Fruit fly (Drosophila melanogaster) whole organism, embryonic: ENCODE measurements around the gene Cap-D3.

ENCODE experiments used
- Antp ChIP-seq: fragments of 200-800 bp; sonication (Bioruptor generic); optimal IDR thresholded peaks from 3 replicates; lab custom pipeline; 2016; ENCODE audit warnings: missing biosample characterization, missing genetic modification characterization
- B-H1 ChIP-seq: fragments of 200-800 bp; sonication (Bioruptor generic); IDR thresholded peaks from 3 replicates; pipeline ENCODE4 v1.3.6; 2022; ENCODE audit warnings: missing biosample characterization, missing genetic modification characterization
- C15 ChIP-seq: fragments of 200-800 bp; sonication (Bioruptor generic); IDR thresholded peaks from 3 replicates; pipeline ENCODE4 v1.3.6; 2022; ENCODE audit warnings: missing biosample characterization, missing genetic modification characterization
- CG10462 ChIP-seq: fragments of 200-800 bp; sonication (Bioruptor generic); optimal IDR thresholded peaks from 2 replicates; lab custom pipeline; 2016; ENCODE audit warnings: missing biosample characterization, missing genetic modification characterization
- CG11085 ChIP-seq: fragments of 200-800 bp; sonication (Bioruptor generic); IDR thresholded peaks from 2 replicates; pipeline ENCODE4 v1.3.6; 2022; ENCODE audit warnings: missing biosample characterization, missing genetic modification characterization
- CG14050 ChIP-seq: fragments of 200-800 bp; sonication (Bioruptor generic); IDR thresholded peaks from 3 replicates; pipeline ENCODE4 v1.3.6; 2022; ENCODE audit warnings: missing biosample characterization, missing genetic modification characterization
- CG14710 ChIP-seq: fragments of 200-800 bp; sonication (Bioruptor generic); optimal IDR thresholded peaks from 3 replicates; lab custom pipeline; 2019; ENCODE audit warnings: missing biosample characterization, mild to moderate bottlenecking, missing genetic modification characterization, moderate library complexity
- CG17385 ChIP-seq: fragments of 200-800 bp; sonication (Bioruptor generic); optimal IDR thresholded peaks from 3 replicates; lab custom pipeline; 2018; ENCODE audit warnings: missing biosample characterization, mild to moderate bottlenecking, missing genetic modification characterization
- CG2678 ChIP-seq: fragments of 200-800 bp; sonication (Bioruptor generic); optimal IDR thresholded peaks from 3 replicates; lab custom pipeline; 2019; ENCODE audit warnings: missing biosample characterization, mild to moderate bottlenecking, missing genetic modification characterization, moderate library complexity
- CG31441 ChIP-seq: fragments of 200-800 bp; sonication (Bioruptor generic); IDR thresholded peaks from 2 replicates; pipeline ENCODE4 v1.3.6; 2022; ENCODE audit warnings: missing biosample characterization, missing genetic modification characterization
- CG3726 ChIP-seq: fragments of 200-800 bp; sonication (Bioruptor generic); IDR thresholded peaks from 3 replicates; pipeline ENCODE4, ENCODE4 v1.3.6; 2022; ENCODE audit warnings: missing biosample characterization, missing genetic modification characterization
- CG3838 ChIP-seq: fragments of 200-800 bp; sonication (Bioruptor generic); optimal IDR thresholded peaks from 3 replicates; lab custom pipeline; 2016; ENCODE audit warnings: missing biosample characterization, missing genetic modification characterization
- CG3847 ChIP-seq: fragments of 200-800 bp; sonication (Bioruptor generic); IDR thresholded peaks from 2 replicates; pipeline ENCODE4 v1.3.6; 2022; ENCODE audit warnings: missing biosample characterization, missing genetic modification characterization
- CG42726 ChIP-seq: fragments of 200-800 bp; sonication (Bioruptor generic); IDR thresholded peaks from 2 replicates; pipeline ENCODE4 v1.3.6; 2022; ENCODE audit warnings: missing biosample characterization, missing genetic modification characterization; ENCODE audit not compliant: partially characterized antibody
- CG6689 ChIP-seq: fragments of 200-800 bp; sonication (Bioruptor generic); IDR thresholded peaks from 2 replicates; pipeline ENCODE4 v1.3.6; 2022; ENCODE audit warnings: missing biosample characterization, missing genetic modification characterization
- CG7556 ChIP-seq: fragments of 200-800 bp; sonication (Bioruptor generic); optimal IDR thresholded peaks from 2 replicates; lab custom pipeline; 2017; ENCODE audit warnings: missing biosample characterization, mild to moderate bottlenecking, missing genetic modification characterization
- CG7987 ChIP-seq: fragments of 200-800 bp; sonication (Bioruptor generic); optimal IDR thresholded peaks from 2 replicates; lab custom pipeline; 2018; ENCODE audit warnings: missing biosample characterization, mild to moderate bottlenecking, missing genetic modification characterization, moderate library complexity
- CG8290 ChIP-seq, 3 experiments: fragments of 200-800 bp; sonication (Bioruptor generic); optimal IDR thresholded peaks; 2 replicates each; lab custom pipeline; 2016 to 2019; ENCODE audit warnings: missing biosample characterization in 3 of 3, missing genetic modification characterization in 3 of 3, mild to moderate bottlenecking in 2 of 3, moderate library complexity in 1 of 3
- CG8388 ChIP-seq: fragments of 200-800 bp; sonication (Bioruptor generic); optimal IDR thresholded peaks from 2 replicates; lab custom pipeline; 2019; ENCODE audit warnings: missing biosample characterization, mild to moderate bottlenecking, missing genetic modification characterization, moderate library complexity
- CG9437 ChIP-seq: fragments of 200-800 bp; sonication (Bioruptor generic); optimal IDR thresholded peaks from 2 replicates; lab custom pipeline; 2018; ENCODE audit warnings: missing biosample characterization, mild to moderate bottlenecking, missing genetic modification characterization
- Chrac-16 ChIP-seq: fragments of 200-800 bp; sonication (Bioruptor generic); optimal IDR thresholded peaks from 3 replicates; lab custom pipeline; 2016; ENCODE audit warnings: missing biosample characterization, missing genetic modification characterization
- Doc2 ChIP-seq: fragments of 200-800 bp; sonication (Bioruptor generic); IDR thresholded peaks from 2 replicates; pipeline ENCODE4 v1.3.6; 2022; ENCODE audit warnings: missing biosample characterization, missing genetic modification characterization
- E2f1 ChIP-seq: fragments of 200-800 bp; sonication (Bioruptor generic); IDR thresholded peaks from 2 replicates; pipeline ENCODE4 v1.3.6; 2022; ENCODE audit warnings: missing biosample characterization, missing genetic modification characterization
- E2f2 ChIP-seq: fragments of 200-800 bp; sonication (Bioruptor generic); IDR thresholded peaks from 2 replicates; pipeline ENCODE4 v1.3.6; 2022; ENCODE audit warnings: missing biosample characterization, missing genetic modification characterization
- Gug ChIP-seq: fragments of 200-800 bp; sonication (Bioruptor generic); IDR thresholded peaks from 4 replicates; pipeline ENCODE4 v1.3.6; 2022; ENCODE audit warnings: missing biosample characterization, missing genetic modification characterization
- HLH3B ChIP-seq: fragments of 200-800 bp; sonication (Bioruptor generic); IDR thresholded peaks from 2 replicates; pipeline ENCODE4 v1.3.6; 2022; ENCODE audit warnings: missing biosample characterization, missing genetic modification characterization
- Hey ChIP-seq: fragments of 200-800 bp; sonication (Bioruptor generic); optimal IDR thresholded peaks from 3 replicates; lab custom pipeline; 2018; ENCODE audit warnings: missing biosample characterization, mild to moderate bottlenecking, missing genetic modification characterization
- Lpt ChIP-seq: fragments of >200 bp; optimal IDR thresholded peaks from 2 replicates; lab custom pipeline; 2018; ENCODE audit warnings: missing biosample characterization, missing genetic modification characterization
- Max ChIP-seq: fragments of 200-800 bp; sonication (Bioruptor generic); optimal IDR thresholded peaks from 2 replicates; lab custom pipeline; 2016; ENCODE audit warnings: missing biosample characterization, mild to moderate bottlenecking, missing genetic modification characterization
- Oaz ChIP-seq: fragments of 200-800 bp; sonication (Bioruptor generic); IDR thresholded peaks from 2 replicates; pipeline ENCODE4 v1.3.6; 2022; ENCODE audit warnings: missing biosample characterization, missing genetic modification characterization
- Sry-δ ChIP-seq: fragments of 200-800 bp; sonication (Bioruptor generic); optimal IDR thresholded peaks from 2 replicates; lab custom pipeline; 2016; ENCODE audit warnings: missing biosample characterization, missing genetic modification characterization
- Usf ChIP-seq: fragments of 200-800 bp; sonication (Bioruptor generic); optimal IDR thresholded peaks from 2 replicates; lab custom pipeline; 2017; ENCODE audit warnings: missing genotype, missing biosample characterization, missing genetic modification characterization
- ash1 ChIP-seq: fragments of 200-800 bp; sonication (Bioruptor generic); optimal IDR thresholded peaks from 2 replicates; lab custom pipeline; 2018; ENCODE audit warnings: missing biosample characterization, mild to moderate bottlenecking, missing genetic modification characterization
- ato ChIP-seq: fragments of 200-800 bp; sonication (Bioruptor generic); IDR thresholded peaks from 2 replicates; pipeline ENCODE4 v1.3.6; 2022; ENCODE audit warnings: missing biosample characterization, missing genetic modification characterization; ENCODE audit not compliant: partially characterized antibody
- cas ChIP-seq: fragments of 200-800 bp; sonication (Bioruptor generic); IDR thresholded peaks from 2 replicates; pipeline ENCODE4 v1.3.6; 2022; ENCODE audit warnings: missing biosample characterization, missing genetic modification characterization
- cwo ChIP-seq: fragments of 200-800 bp; sonication (Bioruptor generic); optimal IDR thresholded peaks from 3 replicates; lab custom pipeline; 2017; ENCODE audit warnings: missing biosample characterization, missing genetic modification characterization, mild to moderate bottlenecking, moderate library complexity, missing genetic modification reagents
- da ChIP-seq: fragments of 200-800 bp; sonication (Bioruptor generic); optimal IDR thresholded peaks from 2 replicates; lab custom pipeline; 2016; ENCODE audit warnings: missing biosample characterization, missing genetic modification characterization
- dm ChIP-seq: fragments of 200-800 bp; sonication (Bioruptor generic); optimal IDR thresholded peaks from 3 replicates; lab custom pipeline; 2016; ENCODE audit warnings: missing biosample characterization, missing genetic modification characterization
- en ChIP-seq: fragments of 200-800 bp; sonication (Bioruptor generic); optimal IDR thresholded peaks from 2 replicates; lab custom pipeline; 2016; ENCODE audit warnings: missing biosample characterization, missing genetic modification characterization
- grn ChIP-seq: fragments of 200-800 bp; sonication (Bioruptor generic); optimal IDR thresholded peaks from 3 replicates; lab custom pipeline; 2017; ENCODE audit warnings: missing biosample characterization, missing genetic modification characterization
- ham ChIP-seq: fragments of 200-800 bp; sonication (Bioruptor generic); IDR thresholded peaks from 2 replicates; pipeline ENCODE4 v1.3.6; 2022; ENCODE audit warnings: missing biosample characterization, missing genetic modification characterization
- hkb ChIP-seq, 2 experiments: fragments of 200-800 bp in 1 of 2; fragments of >200 bp in 1 of 2; sonication (Bioruptor generic) in 1 of 2; IDR thresholded peaks in 1 of 2; optimal IDR thresholded peaks in 1 of 2; 2 replicates each; pipeline versions ENCODE4 v1.3.6 to Lab custom; 2017 to 2022; ENCODE audit warnings: missing biosample characterization in 1 of 2, missing genetic modification characterization in 1 of 2
- kah ChIP-seq: fragments of 200-800 bp; sonication (Bioruptor generic); optimal IDR thresholded peaks from 2 replicates; lab custom pipeline; 2018; ENCODE audit warnings: missing biosample characterization, mild to moderate bottlenecking, missing genetic modification characterization
- maf-S ChIP-seq: fragments of 200-800 bp; sonication (Bioruptor generic); optimal IDR thresholded peaks from 2 replicates; lab custom pipeline; 2016; ENCODE audit warnings: missing biosample characterization, missing genetic modification characterization
- peb ChIP-seq: fragments of 200-800 bp; sonication (Bioruptor generic); IDR thresholded peaks from 2 replicates; pipeline ENCODE4 v1.3.6; 2022; ENCODE audit warnings: missing biosample characterization, missing genetic modification characterization
- sens-2 ChIP-seq: fragments of 200-800 bp; sonication (Bioruptor generic); IDR thresholded peaks from 2 replicates; pipeline ENCODE4 v1.3.6; 2022; ENCODE audit warnings: missing biosample characterization, missing genetic modification characterization
- slou ChIP-seq: fragments of 200-800 bp; sonication (Bioruptor generic); optimal IDR thresholded peaks from 3 replicates; lab custom pipeline; 2016; ENCODE audit warnings: missing biosample characterization, missing genetic modification characterization
- sna ChIP-seq: fragments of 200-800 bp; sonication (Bioruptor generic); IDR thresholded peaks from 2 replicates; pipeline ENCODE4 v1.3.6; 2022; ENCODE audit warnings: missing biosample characterization, missing genetic modification characterization; ENCODE audit not compliant: partially characterized antibody
- stwl ChIP-seq: fragments of 200-800 bp; sonication (Bioruptor generic); optimal IDR thresholded peaks from 3 replicates; lab custom pipeline; 2018; ENCODE audit warnings: missing biosample characterization, mild to moderate bottlenecking, missing genetic modification characterization, moderate library complexity
- wek ChIP-seq: fragments of 200-800 bp; sonication (Bioruptor generic); optimal IDR thresholded peaks from 3 replicates; lab custom pipeline; 2018; ENCODE audit warnings: missing biosample characterization, mild to moderate bottlenecking, missing genetic modification characterization, moderate library complexity

Gene Cap-D3

DNA sequence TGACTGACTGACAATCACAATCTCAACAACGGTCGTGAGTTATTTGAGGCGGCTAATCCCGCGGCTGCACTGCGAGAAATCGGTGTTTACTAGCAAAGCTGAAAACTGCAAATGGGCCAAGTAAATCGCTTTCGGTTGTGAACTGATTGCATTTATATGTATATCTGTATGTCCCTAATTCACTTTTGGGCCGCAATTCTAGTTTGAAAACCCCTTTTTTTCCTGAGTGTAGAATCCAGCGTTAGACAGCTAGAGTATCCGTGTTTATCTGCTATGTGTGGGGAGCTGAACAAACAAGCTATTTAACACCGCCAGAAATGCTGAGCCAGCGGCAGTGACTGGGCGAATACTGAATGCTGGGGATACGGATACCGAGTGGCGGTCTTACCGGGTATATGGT lies 49.0 kb upstream of the Cap-D3 start (continued):
- TF ChIP-seq CG3726: peak; percentile 73; the same call in 2 of the 3 replicates
- peak; percentile 48; the same call in 1 of the 2 replicates for TF ChIP-seq cas (GFP tag; lab: Robert Waterston, UW)
- TF ChIP-seq ato (GFP tag; lab: Robert Waterston, UW): no peak
- peak; percentile 75 for TF ChIP-seq CG17385
- TF ChIP-seq Sry-δ (GFP tag; lab: Kevin White, UChicago): peak; percentile 31
- peak; percentile 58 for TF ChIP-seq E2f2 (GFP tag; lab: Robert Waterston, UW)
- peak; percentile 16 for TF ChIP-seq CG3838 (GFP tag; lab: Kevin White, UChicago)
- peak; percentile 43 for TF ChIP-seq grn (GFP tag; lab: Kevin White, UChicago)
- peak; percentile 74 for TF ChIP-seq CG2678 (tag; lab: Kevin White, UChicago)
- no peak for TF ChIP-seq Lpt (GFP tag; lab: Kevin White, UChicago)
- TF ChIP-seq dm (GFP tag; lab: Kevin White, UChicago): peak; percentile 78
- TF ChIP-seq HLH3B (GFP tag; lab: Robert Waterston, UW): peak; percentile 83
- TF ChIP-seq Doc2 (GFP tag; lab: Robert Waterston, UW): 0 out of 2 replicates have a peak, but pooled peaks have one; percentile 31
- TF ChIP-seq Antp (GFP tag; lab: Kevin White, UChicago): peak; percentile 96
- peak; percentile 69; the same call in 2 of the 3 replicates for TF ChIP-seq B-H1 (GFP tag; lab: Robert Waterston, UW)
- peak; percentile 86 for TF ChIP-seq CG8388
- TF ChIP-seq CG6689 (GFP tag; lab: Robert Waterston, UW): peak; percentile 87
- TF ChIP-seq kah (GFP tag; lab: Kevin White, UChicago): no peak
- TF ChIP-seq Chrac-16: peak; percentile 90
- peak; percentile 76 for TF ChIP-seq CG31441 (GFP tag; lab: Robert Waterston, UW)
- TF ChIP-seq CG7987 (GFP tag; lab: Kevin White, UChicago): peak; percentile 41
- no peak for TF ChIP-seq CG42726 (GFP tag; lab: Robert Waterston, UW)
- no peak for TF ChIP-seq hkb (optimal IDR thresholded peaks at IDR 0.05; lab: Kevin White, UChicago)
- TF ChIP-seq hkb (GFP tag; IDR thresholded peaks at IDR 0.05; lab: Robert Waterston, UW): peak; percentile 81
- peak; percentile 52 for TF ChIP-seq CG9437
- peak; percentile 64 for TF ChIP-seq Max (GFP tag; lab: Kevin White, UChicago)
- peak; percentile 87 for TF ChIP-seq CG8290 (GFP tag; optimal IDR thresholded peaks at IDR 0.05; lab: Kevin White, UChicago)
- TF ChIP-seq CG8290 (tag; optimal IDR thresholded peaks at IDR 0.05; lab: Kevin White, UChicago): peak in 1 of 2 experiments; percentile 55
- peak; percentile 21 for TF ChIP-seq stwl (tag; lab: Kevin White, UChicago)
- TF ChIP-seq CG14050 (GFP tag; lab: Robert Waterston, UW): peak; percentile 53
- TF ChIP-seq Usf (GFP tag; lab: Kevin White, UChicago): peak; percentile 72
- TF ChIP-seq CG14710 (tag; lab: Kevin White, UChicago): peak; percentile 77
- TF ChIP-seq Gug: peak; percentile 86
- TF ChIP-seq wek (GFP tag; lab: Kevin White, UChicago): no peak
- peak; percentile 76 for TF ChIP-seq CG3847 (GFP tag; lab: Robert Waterston, UW)
- no peak for TF ChIP-seq sna (GFP tag; lab: Robert Waterston, UW)
- peak; percentile 85 for TF ChIP-seq CG10462 (GFP tag; lab: Kevin White, UChicago)
- no peak for TF ChIP-seq slou
- peak; percentile 47 for TF ChIP-seq da (GFP tag; lab: Kevin White, UChicago)
- TF ChIP-seq sens-2: peak; percentile 92
- TF ChIP-seq en: peak; percentile 88
- peak; percentile 62 for TF ChIP-seq maf-S (GFP tag; lab: Kevin White, UChicago)
- peak; percentile 76 for TF ChIP-seq CG11085 (GFP tag; lab: Robert Waterston, UW)
- TF ChIP-seq CG7556 (GFP tag; lab: Kevin White, UChicago): peak; percentile 78
- peak; percentile 81 for TF ChIP-seq peb
- no peak for TF ChIP-seq Hey (tag; lab: Kevin White, UChicago)
- TF ChIP-seq E2f1: peak; percentile 76
- TF ChIP-seq C15 (GFP tag; lab: Robert Waterston, UW): 0 out of 3 replicates have a peak, but pooled peaks have one; percentile 67
- TF ChIP-seq Oaz (GFP tag; lab: Robert Waterston, UW): peak; percentile 64
- no peak for TF ChIP-seq ash1 (GFP tag; lab: Kevin White, UChicago)
- peak; percentile 36 for TF ChIP-seq cwo (GFP tag; lab: Kevin White, UChicago)
- peak; percentile 65; the same call in 1 of the 2 replicates for TF ChIP-seq ham (GFP tag; lab: Robert Waterston, UW)
